Fruit fly (Drosophila melanogaster): ENCODE measurements around the gene JMJD7.

Gene JMJD7

dm6 chr3L:13403141-13403867 is 46.8 kb downstream of the JMJD7 start (continued):
- no peak for TF ChIP-seq Atf3 (GFP tag; optimal IDR thresholded peaks at IDR 0.05)
- no peak for TF ChIP-seq Dfd (GFP tag; optimal IDR thresholded peaks at IDR 0.05)
- TF ChIP-seq CG3163 (GFP tag; optimal IDR thresholded peaks at IDR 0.05): no peak
- TF ChIP-seq prd (optimal IDR thresholded peaks at IDR 0.05): no peak
- TF ChIP-seq prd (GFP tag; IDR thresholded peaks at IDR 0.05): peak; percentile 13; the same call in 1 of the 3 replicates
- TF ChIP-seq nau (GFP tag; optimal IDR thresholded peaks at IDR 0.05): no peak
- TF ChIP-seq sens (GFP tag): peak; percentile 96
- no peak for TF ChIP-seq Doc2 (GFP tag; IDR thresholded peaks at IDR 0.05)
- TF ChIP-seq CG11696 (GFP tag; IDR thresholded peaks at IDR 0.05): no peak
- no peak for TF ChIP-seq jumu (GFP tag; optimal IDR thresholded peaks at IDR 0.05)
- no peak for TF ChIP-seq pita (GFP tag; optimal IDR thresholded peaks at IDR 0.05)
- no peak for TF ChIP-seq exex (tag; optimal IDR thresholded peaks at IDR 0.05)
- TF ChIP-seq CG12071 (GFP tag; optimal IDR thresholded peaks at IDR 0.05): no peak
- TF ChIP-seq CG4854 (GFP tag; optimal IDR thresholded peaks at IDR 0.05): no peak
- no peak for TF ChIP-seq Ravus (GFP tag; IDR thresholded peaks at IDR 0.05)
- TF ChIP-seq CG12155 (GFP tag; optimal IDR thresholded peaks at IDR 0.05): no peak
- TF ChIP-seq eve (GFP tag; optimal IDR thresholded peaks at IDR 0.05): no peak
- no peak for TF ChIP-seq CG17802 (tag; optimal IDR thresholded peaks at IDR 0.05)
- no peak for TF ChIP-seq CG12104 (GFP tag; optimal IDR thresholded peaks at IDR 0.05)
- no peak for TF ChIP-seq CoRest (tag; optimal IDR thresholded peaks at IDR 0.05)
- TF ChIP-seq HLHmδ (GFP tag; optimal IDR thresholded peaks at IDR 0.05): peak; percentile 20
- no peak for TF ChIP-seq CG34422 (GFP tag; IDR thresholded peaks at IDR 0.05)
- no peak for TF ChIP-seq CG31224 (GFP tag; IDR thresholded peaks at IDR 0.05)
- peak; percentile 84 for TF ChIP-seq CG18262 (tag; optimal IDR thresholded peaks at IDR 0.05)
- no peak for TF ChIP-seq ash1 (GFP tag; optimal IDR thresholded peaks at IDR 0.05)
- no peak for TF ChIP-seq CG7928 (GFP tag; optimal IDR thresholded peaks at IDR 0.05)
- no peak for TF ChIP-seq CHES-1-like (GFP tag; optimal IDR thresholded peaks at IDR 0.05)
- no peak for TF ChIP-seq B-H1 (GFP tag; IDR thresholded peaks at IDR 0.05)
- peak; percentile 32; the same call in 1 of the 2 replicates for TF ChIP-seq rib (GFP tag; IDR thresholded peaks at IDR 0.05)
- TF ChIP-seq CG6813 (GFP tag; optimal IDR thresholded peaks at IDR 0.05): no peak
- TF ChIP-seq CG33213 (GFP tag; optimal IDR thresholded peaks at IDR 0.05): no peak
- no peak for TF ChIP-seq HLH54F (GFP tag; optimal IDR thresholded peaks at IDR 0.05)
- TF ChIP-seq chm (GFP tag; IDR thresholded peaks at IDR 0.05): no peak
- TF ChIP-seq dmrt11E (tag; optimal IDR thresholded peaks at IDR 0.05): peak; percentile 70
- no peak for TF ChIP-seq dati (GFP tag; IDR thresholded peaks at IDR 0.05)
- TF ChIP-seq HHEX (GFP tag; optimal IDR thresholded peaks at IDR 0.05): no peak
- TF ChIP-seq CG14441 (GFP tag; IDR thresholded peaks at IDR 0.05): no peak

dm6 chr3L:13400872-13401418 is 49.1 kb downstream of the JMJD7 start, which contains the start of gene sens:
TSS of gene sens (minus strand) at chr3L:13401125.
- TF ChIP-seq ase (GFP tag; IDR thresholded peaks at IDR 0.05) (no peak), CG31365 (tag; optimal IDR thresholded peaks at IDR 0.05) (no peak), E2f2 (GFP tag; IDR thresholded peaks at IDR 0.05) (no peak), CG14667 (GFP tag; IDR thresholded peaks at IDR 0.05) (no peak), CG12659 (GFP tag; optimal IDR thresholded peaks at IDR 0.05) (no peak), CG5180 (GFP tag; optimal IDR thresholded peaks at IDR 0.05) (peak; percentile 7), hbn (GFP tag; IDR thresholded peaks at IDR 0.05; ENCODE audit: partially characterized antibody) (no peak), fd96Cb (tag; optimal IDR thresholded peaks at IDR 0.05) (no peak), bowl (GFP tag; IDR thresholded peaks at IDR 0.05) (no peak), Hand (GFP tag; optimal IDR thresholded peaks at IDR 0.05) (no peak), Ets65A (GFP tag) (no peak), CG9817 (tag; optimal IDR thresholded peaks at IDR 0.05) (no peak), vvl (GFP tag; IDR thresholded peaks at IDR 0.05) (no peak), Sin3A (optimal IDR thresholded peaks at IDR 0.05) (no peak), CG13424 (tag; optimal IDR thresholded peaks at IDR 0.05) (no peak), CG8388 (GFP tag; optimal IDR thresholded peaks at IDR 0.05) (peak; percentile 49)

All from whole organism, embryonic.